Fruit fly (Drosophila melanogaster) whole organism, embryonic: ENCODE measurements around the gene CG7276.
A peak's percentile ranks its signal among the peaks of the same experiment; 100 is the strongest.

Experiments used
- CG10321 ChIP-seq: fragments of 200-800 bp; sonication (Bioruptor generic); IDR thresholded peaks from 2 replicates; pipeline ENCODE4 v1.3.6; 2022; ENCODE audit warnings: missing biosample characterization, missing genetic modification characterization
- CG14667 ChIP-seq: fragments of 200-800 bp; sonication (Bioruptor generic); IDR thresholded peaks from 2 replicates; pipeline ENCODE4 v1.3.6; 2022; ENCODE audit warnings: missing biosample characterization, missing genetic modification characterization
- CG16815 ChIP-seq: fragments of 200-800 bp; sonication (Bioruptor generic); optimal IDR thresholded peaks from 3 replicates; lab custom pipeline; 2017; ENCODE audit warnings: missing biosample characterization, mild to moderate bottlenecking, missing genetic modification characterization
- CG18476 ChIP-seq: fragments of 200-800 bp; sonication (Bioruptor generic); optimal IDR thresholded peaks from 2 replicates; lab custom pipeline; 2016; ENCODE audit warnings: missing biosample characterization, mild to moderate bottlenecking, missing genetic modification characterization
- CG6854 ChIP-seq: fragments of 200-800 bp; sonication (Bioruptor generic); optimal IDR thresholded peaks from 3 replicates; lab custom pipeline; 2017; ENCODE audit warnings: missing biosample characterization, mild to moderate bottlenecking, missing genetic modification characterization
- CG8290 ChIP-seq, 3 experiments: fragments of 200-800 bp; sonication (Bioruptor generic); optimal IDR thresholded peaks; 2 replicates each; lab custom pipeline; 2016 to 2019; ENCODE audit warnings: missing biosample characterization in 3 of 3, missing genetic modification characterization in 3 of 3, mild to moderate bottlenecking in 2 of 3, moderate library complexity in 1 of 3
- D ChIP-seq, 2 experiments: fragments of 200-800 bp in 1 of 2; fragments of >200 bp in 1 of 2; sonication (Bioruptor generic) in 1 of 2; optimal IDR thresholded peaks; 2 replicates in 1 of 2; 3 replicates in 1 of 2; lab custom pipeline; 2017; ENCODE audit warnings: mild to moderate bottlenecking in 1 of 2, missing biosample characterization in 1 of 2, missing genetic modification characterization in 1 of 2, missing genetic modification reagents in 1 of 2
- GATAe ChIP-seq: fragments of 200-800 bp; sonication (Bioruptor generic); conservative IDR thresholded peaks from 2 replicates; pipeline ENCODE4 v1.3.6; 2022; ENCODE audit warnings: missing biosample characterization, missing genetic modification characterization
- cas ChIP-seq: fragments of 200-800 bp; sonication (Bioruptor generic); IDR thresholded peaks from 2 replicates; pipeline ENCODE4 v1.3.6; 2022; ENCODE audit warnings: missing biosample characterization, missing genetic modification characterization
- chif ChIP-seq, 2 experiments: fragments of 200-800 bp; sonication (Bioruptor generic); optimal IDR thresholded peaks; 3 replicates each; lab custom pipeline; 2016; ENCODE audit warnings: missing biosample characterization in 2 of 2, missing genetic modification characterization in 2 of 2
- danr ChIP-seq: fragments of 200-800 bp; sonication (Bioruptor generic); IDR thresholded peaks from 2 replicates; pipeline ENCODE4 v1.3.6; 2022; ENCODE audit warnings: missing biosample characterization, missing genetic modification characterization
- h ChIP-seq: fragments of >200 bp; optimal IDR thresholded peaks from 2 replicates; lab custom pipeline; 2017
- ranshi ChIP-seq: fragments of 200-800 bp; sonication (Bioruptor generic); IDR thresholded peaks from 2 replicates; pipeline ENCODE4 v1.3.6; 2022; ENCODE audit warnings: missing biosample characterization, missing genetic modification characterization
- zf30C ChIP-seq: fragments of 200-800 bp; sonication (Bioruptor generic); optimal IDR thresholded peaks from 3 replicates; lab custom pipeline; 2018; ENCODE audit warnings: missing biosample characterization, mild to moderate bottlenecking, missing genetic modification characterization

- TF ChIP-seq cas (GFP tag; lab: Robert Waterston, UW) = no peak
- 0 out of 2 replicates have a peak, but pooled peaks have one; percentile 28 for TF ChIP-seq danr (GFP tag; lab: Robert Waterston, UW)
- TF ChIP-seq zf30C (GFP tag; lab: Kevin White, UChicago) = no peak
- TF ChIP-seq CG8290 (GFP tag; optimal IDR thresholded peaks at IDR 0.05; lab: Kevin White, UChicago) = no peak
- TF ChIP-seq CG8290 (tag; optimal IDR thresholded peaks at IDR 0.05; lab: Kevin White, UChicago) = peak in 1 of 2 experiments; percentile 26
- no peak for TF ChIP-seq GATAe (GFP tag; lab: Robert Waterston, UW)
- peak in 1 of 2 experiments; percentile 33 for TF ChIP-seq chif (GFP tag; optimal IDR thresholded peaks at IDR 0.05; lab: Kevin White, UChicago)
- TF ChIP-seq D (optimal IDR thresholded peaks at IDR 0.05; lab: Kevin White, UChicago) = no peak
- TF ChIP-seq D (GFP tag; optimal IDR thresholded peaks at IDR 0.05; lab: Kevin White, UChicago) = peak; percentile 70
- TF ChIP-seq h (lab: Kevin White, UChicago) = no peak
- TF ChIP-seq CG18476 = peak; percentile 23
- TF ChIP-seq CG10321 = no peak
- peak; percentile 68 for TF ChIP-seq ranshi (GFP tag; lab: Robert Waterston, UW)
- no peak for TF ChIP-seq CG16815
- TF ChIP-seq CG14667 = no peak
- no peak for TF ChIP-seq CG6854 (GFP tag; lab: Kevin White, UChicago)
Observed at dm6 chr3L:15532368-15533030, 34.5 kb downstream of the CG7276 start.
